Worm (Caenorhabditis elegans) whole organism, mixed stage, embryonic: ENCODE data around the gene lgc-4.

Source experiments
- blmp-1 ChIP-seq: fragments of 150-350 bp; optimal IDR thresholded peaks from 2 replicates; lab custom pipeline; 2014; ENCODE audit warnings: missing biosample characterization, missing genetic modification characterization
- elt-3 ChIP-seq: fragments of 150-350 bp; optimal IDR thresholded peaks from 2 replicates; lab custom pipeline; 2014; ENCODE audit warnings: missing biosample characterization, missing genetic modification characterization
- ham-2 ChIP-seq: fragments of 200-800 bp; sonication (Bioruptor generic); optimal IDR thresholded peaks from 2 replicates; lab custom pipeline; 2018; ENCODE audit warnings: mild to moderate bottlenecking, missing genetic modification characterization, missing compliant biosample characterization
- lin-32 ChIP-seq: fragments of 200-800 bp; sonication (Bioruptor generic); optimal IDR thresholded peaks from 2 replicates; lab custom pipeline; 2018; ENCODE audit warnings: mild to moderate bottlenecking, missing genetic modification characterization, missing compliant biosample characterization
- lsy-2 ChIP-seq: fragments of 150-350 bp; optimal IDR thresholded peaks from 2 replicates; lab custom pipeline; 2014; ENCODE audit warnings: missing biosample characterization, missing genetic modification characterization
- mep-1 ChIP-seq: fragments of 150-350 bp; optimal IDR thresholded peaks from 2 replicates; lab custom pipeline; 2017; ENCODE audit warnings: missing biosample characterization, missing genetic modification reagents, missing genetic modification characterization, inconsistent platforms
- mls-2 ChIP-seq: sonication (generic microtip); optimal IDR thresholded peaks from 2 replicates; lab custom pipeline; 2016; ENCODE audit warnings: mild to moderate bottlenecking, missing genetic modification characterization, moderate library complexity, missing compliant biosample characterization
- nhr-237 ChIP-seq: fragments of 150-350 bp; optimal IDR thresholded peaks from 2 replicates; lab custom pipeline; 2014; ENCODE audit warnings: missing biosample characterization, missing genetic modification characterization
- nhr-28 ChIP-seq: fragments of 150-350 bp; optimal IDR thresholded peaks from 2 replicates; lab custom pipeline; 2014; ENCODE audit warnings: missing biosample characterization, missing genetic modification characterization
- snpc-4 ChIP-seq: fragments of 150-350 bp; optimal IDR thresholded peaks from 2 replicates; lab custom pipeline; 2014; ENCODE audit warnings: missing biosample characterization, missing genetic modification characterization
- unc-39 ChIP-seq: fragments of 150-350 bp; optimal IDR thresholded peaks from 2 replicates; lab custom pipeline; 2014; ENCODE audit warnings: missing biosample characterization, missing genetic modification characterization
- unc-62 ChIP-seq: fragments of 150-350 bp; optimal IDR thresholded peaks from 2 replicates; lab custom pipeline; 2014; ENCODE audit warnings: missing biosample characterization, missing genetic modification reagents, missing genetic modification characterization
- zip-8 ChIP-seq: fragments of 150-350 bp; optimal IDR thresholded peaks from 2 replicates; lab custom pipeline; 2014; ENCODE audit warnings: missing biosample characterization, missing genetic modification characterization
- ztf-11 ChIP-seq: fragments of 150-350 bp; optimal IDR thresholded peaks from 2 replicates; lab custom pipeline; 2014; ENCODE audit warnings: missing biosample characterization, missing genetic modification characterization

ce11 chrX:9283026-9283425 lies 41.0 kb upstream of the lgc-4 start, which contains the start of gene B0416.11:
- TF ChIP-seq elt-3 (tag; lab: Kevin White, UChicago) (no peak), mls-2 (tag; lab: Kevin White, UChicago) (no peak), mep-1 (tag; lab: Kevin White, UChicago) (no peak), ham-2 (GFP tag; lab: Kevin White, UChicago) (no peak), nhr-237 (tag; lab: Kevin White, UChicago) (no peak), unc-62 (GFP tag; lab: Kevin White, UChicago) (no peak), ztf-11 (tag; lab: Kevin White, UChicago) (no peak), lsy-2 (tag; lab: Kevin White, UChicago) (no peak), zip-8 (no peak), nhr-28 (tag; lab: Kevin White, UChicago) (no peak), lin-32 (GFP tag; lab: Kevin White, UChicago) (no peak), blmp-1 (tag; lab: Kevin White, UChicago) (no peak), unc-39 (no peak), snpc-4 (tag; lab: Kevin White, UChicago) (no peak)
